Worm (Caenorhabditis elegans): Measurements from ENCODE around the gene clec-143.
"Not testable (repeated sequence)": the region's sequence is repeated elsewhere in the genome, so short reads cannot be mapped to it uniquely, and the experiment has no call there.

The clec-143 gene

DNA sequence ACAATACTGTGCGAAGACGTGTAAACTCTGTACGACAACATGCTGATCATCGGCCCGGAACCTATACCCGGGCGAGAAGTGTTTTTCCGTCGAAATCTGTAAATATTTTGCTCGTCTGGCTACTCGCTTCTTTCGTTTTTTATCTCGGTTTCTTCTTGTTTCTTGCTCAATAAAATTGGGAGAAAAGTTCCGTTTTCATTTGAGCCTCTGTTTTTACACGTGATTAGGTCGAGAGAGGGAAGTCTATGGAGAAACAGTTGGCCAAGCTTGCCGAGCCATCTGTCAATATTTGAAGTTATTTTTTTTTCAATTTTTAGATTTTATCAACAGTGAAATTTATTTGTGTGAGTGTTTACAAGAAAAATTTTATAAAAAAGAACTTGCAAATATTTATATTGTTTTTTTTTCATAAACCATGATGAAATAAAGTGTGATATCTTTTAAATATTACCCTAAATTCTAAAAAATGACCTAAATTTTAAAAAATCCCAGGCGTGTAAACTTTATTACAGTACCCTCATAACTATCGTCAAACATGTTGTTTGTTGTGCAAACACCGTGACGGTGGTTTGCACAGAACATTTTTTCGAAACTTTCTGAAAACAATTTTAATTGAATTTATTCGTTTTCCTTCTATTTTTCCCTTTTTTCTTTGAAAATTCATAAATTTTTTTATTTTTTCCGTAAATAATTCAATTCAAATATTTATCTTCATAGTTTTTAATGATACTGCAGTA, 25.0 kb downstream of the clec-143 start (continued):
- TF ChIP-seq isw-1 (GFP tag; IDR thresholded peaks at IDR 0.05) (no peak), nhr-237 (tag; optimal IDR thresholded peaks at IDR 0.05) (no peak), lin-14 (GFP tag; optimal IDR thresholded peaks at IDR 0.05) (peak; percentile 64), aha-1 (tag; optimal IDR thresholded peaks at IDR 0.05) (no peak), C16A3.4 (tag; optimal IDR thresholded peaks at IDR 0.05) (peak; percentile 1), ces-1 (GFP tag; optimal IDR thresholded peaks at IDR 0.05) (no peak), lin-13 (GFP tag; optimal IDR thresholded peaks at IDR 0.05) (no peak), nhr-71 (tag; optimal IDR thresholded peaks at IDR 0.05) (peak; percentile 61), pqm-1 (tag; optimal IDR thresholded peaks at IDR 0.05) (no peak), dpl-1 (GFP tag; optimal IDR thresholded peaks at IDR 0.05) (no peak), sptf-1 (tag; optimal IDR thresholded peaks at IDR 0.05) (no peak), unc-130 (tag; optimal IDR thresholded peaks at IDR 0.05) (no peak), grh-1 (GFP tag; IDR thresholded peaks at IDR 0.05) (no peak), ceh-63 (GFP tag; optimal IDR thresholded peaks at IDR 0.05) (no peak), nhr-84 (tag; optimal IDR thresholded peaks at IDR 0.05) (no peak), vab-15 (tag; optimal IDR thresholded peaks at IDR 0.05) (no peak), unc-98 (GFP tag; IDR thresholded peaks at IDR 0.05) (no peak), skn-1 (tag; optimal IDR thresholded peaks at IDR 0.05) (peak; percentile 5), zip-4 (GFP tag; optimal IDR thresholded peaks at IDR 0.05) (no peak), irx-1 (tag; optimal IDR thresholded peaks at IDR 0.05) (no peak), F16B12.6 (tag; optimal IDR thresholded peaks at IDR 0.05) (peak; percentile 76)

DNA sequence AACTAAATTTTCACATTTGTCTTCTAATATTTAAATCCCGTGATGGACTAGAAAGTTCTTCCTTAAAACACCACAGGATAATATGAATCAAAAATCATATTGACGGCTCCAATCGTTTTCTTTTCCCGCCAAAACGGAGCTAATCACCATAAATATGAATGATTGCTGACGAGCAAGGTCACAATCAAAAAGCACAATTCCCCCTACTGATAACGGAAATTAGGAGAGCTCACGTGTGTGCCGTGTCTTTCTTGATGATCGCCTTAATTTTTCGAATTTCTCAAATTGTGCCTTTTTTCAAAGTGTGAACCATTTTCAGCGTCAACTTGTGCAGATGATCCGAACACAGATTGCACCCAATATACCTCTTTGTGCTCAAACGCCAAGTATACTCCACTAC, 26.2 kb downstream of the clec-143 start:
- no peak for TF ChIP-seq lin-39 (tag; optimal IDR thresholded peaks at IDR 0.05)
- no peak for TF ChIP-seq hlh-4 (tag; optimal IDR thresholded peaks at IDR 0.05)
- TF ChIP-seq swsn-7 (tag; optimal IDR thresholded peaks at IDR 0.05) = no peak
- no peak for TF ChIP-seq nhr-12 (tag; optimal IDR thresholded peaks at IDR 0.05)
- TF ChIP-seq C04F5.9 (tag; optimal IDR thresholded peaks at IDR 0.05) = no peak
- peak; percentile 59 for TF ChIP-seq elt-2 (tag; optimal IDR thresholded peaks at IDR 0.05)
- TF ChIP-seq skn-1 (tag; optimal IDR thresholded peaks at IDR 0.05) = no peak
- TF ChIP-seq lin-35 (GFP tag; optimal IDR thresholded peaks at IDR 0.05) = peak in 1 of 2 experiments; percentile 32

DNA sequence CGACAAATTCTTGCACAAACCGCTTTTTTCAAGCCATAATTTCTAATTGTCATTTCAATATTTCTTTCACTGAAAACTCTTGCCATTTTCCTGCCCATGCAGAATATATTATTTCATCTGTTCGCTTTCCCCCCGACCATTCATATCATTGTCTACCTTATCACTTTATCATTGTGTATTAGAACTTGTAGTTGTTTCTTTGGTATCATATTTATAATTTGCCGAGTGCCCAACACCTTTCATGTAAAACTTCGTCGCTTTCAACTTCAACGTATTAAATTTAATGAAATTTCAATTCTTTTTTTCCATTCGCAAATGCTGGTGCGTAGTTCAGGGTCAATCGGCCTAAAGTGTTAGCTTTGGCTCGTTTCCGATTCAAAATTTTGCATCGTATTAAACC, 27.3 kb downstream of the clec-143 start, which contains the start of gene ZK673.1:
TSS of gene ZK673.1 (plus strand) at position 301 of the 400 bp plus-strand sequence.
- not testable (repeated sequence) for TF ChIP-seq lin-14 (GFP tag; optimal IDR thresholded peaks at IDR 0.05); isw-1 (GFP tag; IDR thresholded peaks at IDR 0.05); nhr-90 (tag; optimal IDR thresholded peaks at IDR 0.05; ENCODE audit: poor library complexity)

DNA sequence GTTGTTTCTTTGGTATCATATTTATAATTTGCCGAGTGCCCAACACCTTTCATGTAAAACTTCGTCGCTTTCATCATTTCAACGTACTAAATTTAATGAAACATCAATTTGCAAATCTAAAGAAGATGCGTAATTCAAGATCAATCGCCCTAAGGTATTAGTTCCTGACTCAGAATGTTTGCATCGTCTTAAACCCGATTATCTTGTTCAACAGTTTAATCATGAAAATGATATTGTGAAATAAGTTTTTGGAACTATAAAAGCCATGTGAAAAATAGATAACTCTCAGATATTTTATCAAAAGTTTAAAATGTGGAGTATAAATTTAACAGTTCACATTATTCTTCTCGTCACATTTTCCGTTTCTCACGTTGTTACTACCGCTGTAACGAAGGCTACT, 30.1 kb downstream of the clec-143 start, which contains the start of gene E04D5.4:
TSS of gene E04D5.4 (plus strand) at position 301 of the 400 bp plus-strand sequence.
- TF ChIP-seq ceh-88 (GFP tag; IDR thresholded peaks at IDR 0.05) = no peak
- no peak for TF ChIP-seq efl-1 (optimal IDR thresholded peaks at IDR 0.05)
- TF ChIP-seq efl-1 (GFP tag; optimal IDR thresholded peaks at IDR 0.05 in 1 of 2) = peak in 1 of 2 experiments; percentile 83

DNA sequence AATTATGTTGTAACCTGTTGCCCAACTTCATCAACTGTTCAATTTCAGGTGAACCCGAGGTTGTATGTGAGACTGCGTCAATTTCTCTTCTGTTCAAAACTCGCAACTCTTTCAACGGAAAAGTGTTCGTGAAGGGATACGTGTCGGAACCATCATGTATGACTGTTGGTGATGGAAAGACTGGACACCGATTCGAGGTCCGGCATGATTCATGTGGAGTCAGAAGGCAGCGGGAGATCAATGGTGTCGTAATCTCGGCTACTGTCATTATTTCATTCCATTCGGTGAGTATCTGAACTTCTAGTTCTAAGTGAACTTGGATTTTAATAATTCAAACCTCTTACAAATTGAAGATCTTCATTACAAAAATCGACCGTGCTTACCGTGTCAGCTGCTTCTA, 32.3 kb downstream of the clec-143 start:
- TF ChIP-seq egl-27 (tag; optimal IDR thresholded peaks at IDR 0.05) (no peak), nhr-77 (tag; optimal IDR thresholded peaks at IDR 0.05) (no peak), lin-35 (GFP tag; optimal IDR thresholded peaks at IDR 0.05) (no peak), zag-1 (tag; optimal IDR thresholded peaks at IDR 0.05) (no peak), isw-1 (GFP tag; IDR thresholded peaks at IDR 0.05) (no peak), nhr-11 (tag; optimal IDR thresholded peaks at IDR 0.05) (no peak), hlh-17 (GFP tag; optimal IDR thresholded peaks at IDR 0.05; ENCODE audit: borderline replicate concordance) (no peak), unc-30 (tag; optimal IDR thresholded peaks at IDR 0.05) (no peak), pag-3 (tag; optimal IDR thresholded peaks at IDR 0.05; ENCODE audit: borderline replicate concordance, insufficient read depth) (no peak), nhr-28 (tag; optimal IDR thresholded peaks at IDR 0.05) (no peak), ztf-4 (tag; optimal IDR thresholded peaks at IDR 0.05) (no peak), rnt-1 (tag; optimal IDR thresholded peaks at IDR 0.05) (no peak), fkh-8 (tag; optimal IDR thresholded peaks at IDR 0.05) (no peak), zip-4 (GFP tag; optimal IDR thresholded peaks at IDR 0.05) (no peak), unc-130 (tag; optimal IDR thresholded peaks at IDR 0.05) (no peak), lin-15B (tag; optimal IDR thresholded peaks at IDR 0.05) (no peak), tlp-1 (tag; optimal IDR thresholded peaks at IDR 0.05) (no peak), snpc-4 (tag; optimal IDR thresholded peaks at IDR 0.05) (no peak)

All from whole organism, L1 larva.